Fruit fly (Drosophila melanogaster): Measurements from ENCODE around the gene Dad.
A peak's percentile ranks its signal among the peaks of the same experiment; 100 is the strongest.

Gene Dad

dm6 chr3R:17020956-17021355 lies 32.9 kb upstream of the Dad start, which contains the start of gene Adsl:
TSS of gene Adsl (minus strand) at chr3R:17021120.
- peak; percentile 79 for TF ChIP-seq Snoo (tag; optimal IDR thresholded peaks at IDR 0.05)
- peak; percentile 9 for TF ChIP-seq CG8301 (tag; optimal IDR thresholded peaks at IDR 0.05)
- TF ChIP-seq Pif1B (GFP tag; optimal IDR thresholded peaks at IDR 0.05): peak; percentile 8
- TF ChIP-seq Pif1A (GFP tag; optimal IDR thresholded peaks at IDR 0.05): peak; percentile 59
- no peak for TF ChIP-seq Ets98B (GFP tag; IDR thresholded peaks at IDR 0.05)
- no peak for TF ChIP-seq EcR (GFP tag; optimal IDR thresholded peaks at IDR 0.05)
- TF ChIP-seq CG14655 (GFP tag; optimal IDR thresholded peaks at IDR 0.05): no peak
- TF ChIP-seq CG34367 (tag; optimal IDR thresholded peaks at IDR 0.05): no peak
- TF ChIP-seq CG10348 (GFP tag; IDR thresholded peaks at IDR 0.05): no peak
- TF ChIP-seq CG17806 (tag; optimal IDR thresholded peaks at IDR 0.05): no peak
- TF ChIP-seq rn (GFP tag; IDR thresholded peaks at IDR 0.05): no peak
- TF ChIP-seq CG13204 (GFP tag; optimal IDR thresholded peaks at IDR 0.05): no peak
- TF ChIP-seq CG12605 (GFP tag; IDR thresholded peaks at IDR 0.05): peak; percentile 78
- peak; percentile 53 for TF ChIP-seq CG4496 (GFP tag; IDR thresholded peaks at IDR 0.05)
- no peak for TF ChIP-seq CG32121 (GFP tag; IDR thresholded peaks at IDR 0.05)
- peak; percentile 39 for TF ChIP-seq CG8159 (tag; optimal IDR thresholded peaks at IDR 0.05)
- TF ChIP-seq D1 (tag; optimal IDR thresholded peaks at IDR 0.05): peak; percentile 61
- no peak for TF ChIP-seq CG9948 (tag; optimal IDR thresholded peaks at IDR 0.05)

- TF ChIP-seq CG34367 (tag; optimal IDR thresholded peaks at IDR 0.05) (no peak), CG8301 (tag; optimal IDR thresholded peaks at IDR 0.05) (no peak), CG8159 (tag; optimal IDR thresholded peaks at IDR 0.05) (no peak)
These were observed 25.4 kb upstream of the Dad start, which contains the start of gene CG5225 for dm6 chr3R:17028393-17028792. TSS of gene CG5225 (plus strand) at chr3R:17028693.

- TF ChIP-seq Snoo (tag; optimal IDR thresholded peaks at IDR 0.05): no peak
- TF ChIP-seq Ets98B (GFP tag; IDR thresholded peaks at IDR 0.05): no peak
- no peak for TF ChIP-seq fd96Ca (GFP tag; IDR thresholded peaks at IDR 0.05)
- TF ChIP-seq CG13204 (GFP tag; optimal IDR thresholded peaks at IDR 0.05): no peak
- no peak for TF ChIP-seq CG17806 (tag; optimal IDR thresholded peaks at IDR 0.05)
- no peak for TF ChIP-seq gl (tag; optimal IDR thresholded peaks at IDR 0.05)
- no peak for TF ChIP-seq D1 (tag; optimal IDR thresholded peaks at IDR 0.05)
- TF ChIP-seq Pif1B (GFP tag; optimal IDR thresholded peaks at IDR 0.05): no peak
- TF ChIP-seq rn (GFP tag; IDR thresholded peaks at IDR 0.05): no peak
- no peak for TF ChIP-seq CG12605 (GFP tag; IDR thresholded peaks at IDR 0.05)
- no peak for TF ChIP-seq CG9948 (tag; optimal IDR thresholded peaks at IDR 0.05)
- TF ChIP-seq CG34367 (tag; optimal IDR thresholded peaks at IDR 0.05): no peak
- no peak for TF ChIP-seq CG15710 (tag; optimal IDR thresholded peaks at IDR 0.05)
- TF ChIP-seq CG10348 (GFP tag; IDR thresholded peaks at IDR 0.05): no peak
- TF ChIP-seq CG8159 (tag; optimal IDR thresholded peaks at IDR 0.05): no peak
- no peak for TF ChIP-seq EcR (GFP tag; optimal IDR thresholded peaks at IDR 0.05)
- no peak for TF ChIP-seq CG8301 (tag; optimal IDR thresholded peaks at IDR 0.05)
- no peak for TF ChIP-seq CG14655 (GFP tag; optimal IDR thresholded peaks at IDR 0.05)
These were observed 24.0 kb upstream of the Dad start for dm6 chr3R:17029796-17030195.

DNA sequence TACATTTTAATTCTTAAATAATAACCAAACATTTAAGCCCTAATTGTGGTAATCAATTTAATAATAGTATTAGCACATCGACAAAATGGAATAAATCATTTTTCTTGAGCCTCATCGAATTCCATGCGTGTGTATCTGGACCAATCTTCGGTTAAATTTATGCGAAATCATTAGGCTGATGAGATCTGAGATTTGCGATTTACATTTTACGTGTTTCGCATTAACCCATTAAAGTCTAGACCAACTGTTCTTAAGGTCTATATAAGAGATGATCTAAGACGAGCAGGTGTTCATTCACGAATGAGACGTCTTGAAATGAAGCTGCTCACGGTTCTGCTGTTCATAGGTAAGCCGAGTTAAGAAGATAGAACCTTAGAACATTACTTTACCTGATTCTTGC lies 22.3 kb upstream of the Dad start, which contains the start of gene CG31268:
Gene CG31268, plus strand, starts transcription at position 301 of the 400 bp plus-strand sequence.
- TF ChIP-seq Pif1A (GFP tag; optimal IDR thresholded peaks at IDR 0.05) (no peak), CG34367 (tag; optimal IDR thresholded peaks at IDR 0.05) (no peak), CG9948 (tag; optimal IDR thresholded peaks at IDR 0.05) (no peak), CG8301 (tag; optimal IDR thresholded peaks at IDR 0.05) (no peak)

DNA sequence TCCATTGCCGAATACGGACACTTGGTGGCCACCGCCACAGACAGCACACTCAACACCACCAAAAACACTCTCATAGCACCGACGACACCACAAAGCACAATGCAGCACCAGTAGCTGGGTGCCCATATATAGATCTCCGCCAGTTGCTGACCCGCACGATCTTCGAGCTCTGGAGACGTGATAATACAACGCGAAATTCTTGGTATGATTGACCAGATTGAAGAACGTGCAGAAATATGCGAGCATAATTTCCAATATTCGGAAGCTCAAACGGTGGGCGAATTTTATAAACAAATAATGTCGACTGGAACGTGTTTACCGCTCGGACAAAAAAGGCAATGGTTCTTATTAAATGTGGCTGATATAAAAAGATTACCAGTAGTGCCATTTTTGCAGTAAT lies 17.9 kb upstream of the Dad start, which contains the start of gene CG4009:
Gene CG4009, minus strand, starts transcription at position 101 of the 400 bp plus-strand sequence.
- no peak for TF ChIP-seq CG8301 (tag; optimal IDR thresholded peaks at IDR 0.05)

- TF ChIP-seq CG15710 (tag; optimal IDR thresholded peaks at IDR 0.05): no peak
- TF ChIP-seq gl (tag; optimal IDR thresholded peaks at IDR 0.05): no peak
- TF ChIP-seq Ets98B (GFP tag; IDR thresholded peaks at IDR 0.05): no peak
- TF ChIP-seq Pif1B (GFP tag; optimal IDR thresholded peaks at IDR 0.05): no peak
- no peak for TF ChIP-seq CG4496 (GFP tag; IDR thresholded peaks at IDR 0.05)
- TF ChIP-seq D1 (tag; optimal IDR thresholded peaks at IDR 0.05): no peak
- no peak for TF ChIP-seq CG14655 (GFP tag; optimal IDR thresholded peaks at IDR 0.05)
- TF ChIP-seq CG10348 (GFP tag; IDR thresholded peaks at IDR 0.05): no peak
- no peak for TF ChIP-seq CG32121 (GFP tag; IDR thresholded peaks at IDR 0.05)
These were observed 13.6 kb upstream of the Dad start, which contains the start of the genes CG18213 and Trm7-32 for dm6 chr3R:17039993-17040807. TSS of gene CG18213 (minus strand) at chr3R:17040203. TSS of gene Trm7-32 (plus strand) at chr3R:17040682.

All from whole organism, pupa.